Fruit fly (Drosophila melanogaster): ENCODE results near the gene CG14050.
A peak's percentile ranks its signal among the peaks of the same experiment; 100 is the strongest.

Gene CG14050

DNA sequence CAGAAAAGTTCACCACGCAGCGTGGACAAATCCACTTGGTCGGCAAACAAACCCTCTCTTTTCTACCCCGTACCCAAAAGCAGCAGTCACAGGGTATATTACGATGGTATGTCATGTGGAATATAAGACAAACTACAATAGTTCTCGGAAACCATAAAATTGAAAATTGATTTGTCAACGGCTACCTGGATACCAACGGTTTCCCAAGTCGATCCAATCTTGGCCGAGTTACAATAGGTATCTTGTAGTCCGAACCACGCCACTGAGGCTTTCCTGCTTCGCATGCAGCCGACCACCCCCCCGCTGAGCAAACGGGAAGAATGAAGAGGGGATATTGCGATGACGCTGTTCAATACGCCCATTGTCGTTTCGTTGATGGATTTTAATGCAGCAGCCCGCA lies 7.6 kb downstream of the CG14050 start (continued):
- TF ChIP-seq Mrtf (GFP tag; IDR thresholded peaks at IDR 0.05) (peak; percentile 71), CG6791 (GFP tag; IDR thresholded peaks at IDR 0.05; ENCODE audit: partially characterized antibody) (no peak), CG12071 (GFP tag; optimal IDR thresholded peaks at IDR 0.05) (no peak), gce (GFP tag; IDR thresholded peaks at IDR 0.05) (peak; percentile 75; the same call in 2 of the 3 replicates), CG16813 (GFP tag; IDR thresholded peaks at IDR 0.05; ENCODE audit: partially characterized antibody) (no peak), gfzf (GFP tag; optimal IDR thresholded peaks at IDR 0.05) (no peak), ap (GFP tag; IDR thresholded peaks at IDR 0.05) (no peak), ato (GFP tag; IDR thresholded peaks at IDR 0.05; ENCODE audit: partially characterized antibody) (no peak), CG6813 (GFP tag; optimal IDR thresholded peaks at IDR 0.05) (peak; percentile 26), CG11504 (tag; optimal IDR thresholded peaks at IDR 0.05) (peak; percentile 56), vfl (GFP tag; optimal IDR thresholded peaks at IDR 0.05) (no peak), Hr78 (GFP tag; optimal IDR thresholded peaks at IDR 0.05) (no peak), Rx (GFP tag; IDR thresholded peaks at IDR 0.05) (peak; percentile 75), HmgD (GFP tag; optimal IDR thresholded peaks at IDR 0.05) (peak; percentile 25), CG17802 (tag; optimal IDR thresholded peaks at IDR 0.05) (peak; percentile 19), p53 (GFP tag; optimal IDR thresholded peaks at IDR 0.05) (peak; percentile 13), Poxn (GFP tag; IDR thresholded peaks at IDR 0.05) (no peak), CrebB (tag; optimal IDR thresholded peaks at IDR 0.05) (no peak), CG3163 (GFP tag; optimal IDR thresholded peaks at IDR 0.05) (no peak), hth (optimal IDR thresholded peaks at IDR 0.05) (no peak), sug (tag; optimal IDR thresholded peaks at IDR 0.05) (no peak), Hmr (GFP tag; optimal IDR thresholded peaks at IDR 0.05) (peak; percentile 40), Dref (GFP tag; IDR thresholded peaks at IDR 0.05) (no peak), CG8290 (GFP tag; optimal IDR thresholded peaks at IDR 0.05) (peak; percentile 20), CG8290 (tag; optimal IDR thresholded peaks at IDR 0.05) (peak in 1 of 2 experiments; percentile 55), repo (GFP tag; optimal IDR thresholded peaks at IDR 0.05) (no peak), Sry-β (GFP tag; optimal IDR thresholded peaks at IDR 0.05) (no peak), Hr3 (GFP tag; optimal IDR thresholded peaks at IDR 0.05) (peak; percentile 25), CG32772 (GFP tag; IDR thresholded peaks at IDR 0.05) (peak; percentile 82), ash1 (GFP tag; optimal IDR thresholded peaks at IDR 0.05) (no peak), CG30020 (tag; optimal IDR thresholded peaks at IDR 0.05) (no peak), Spps (tag; optimal IDR thresholded peaks at IDR 0.05) (peak; percentile 22), CG5180 (GFP tag; optimal IDR thresholded peaks at IDR 0.05) (no peak), Rfx (GFP tag; IDR thresholded peaks at IDR 0.05) (peak; percentile 71), sr (GFP tag; IDR thresholded peaks at IDR 0.05) (0 out of 3 replicates have a peak, but pooled peaks have one; percentile 10), kay (GFP tag; optimal IDR thresholded peaks at IDR 0.05) (peak; percentile 37), Doc3 (GFP tag; IDR thresholded peaks at IDR 0.05; ENCODE audit: partially characterized antibody) (no peak), CG2712 (tag; optimal IDR thresholded peaks at IDR 0.05) (peak; percentile 85), CG8089 (GFP tag; optimal IDR thresholded peaks at IDR 0.05) (no peak), CG15514 (GFP tag; optimal IDR thresholded peaks at IDR 0.05) (no peak), CG9797 (GFP tag; optimal IDR thresholded peaks at IDR 0.05) (no peak), GATAe (GFP tag; conservative IDR thresholded peaks at IDR 0.05) (no peak), mld (GFP tag; IDR thresholded peaks at IDR 0.05; ENCODE audit: partially characterized antibody) (no peak), CG15696 (tag; optimal IDR thresholded peaks at IDR 0.05) (no peak), tgo (GFP tag; IDR thresholded peaks at IDR 0.05) (peak; percentile 76), Nf-YB (GFP tag; optimal IDR thresholded peaks at IDR 0.05) (peak; percentile 16), Lpt (GFP tag; optimal IDR thresholded peaks at IDR 0.05) (no peak), HmgZ (tag; optimal IDR thresholded peaks at IDR 0.05) (no peak), Taf1 (GFP tag; IDR thresholded peaks at IDR 0.05) (0 out of 2 replicates have a peak, but pooled peaks have one; percentile 20), dan (GFP tag; IDR thresholded peaks at IDR 0.05) (peak; percentile 56; the same call in 1 of the 2 replicates), Atf3 (GFP tag; optimal IDR thresholded peaks at IDR 0.05) (no peak)
